Worm (Caenorhabditis elegans) whole organism, early embryonic: ENCODE results near the gene F46B3.23.

Experiments
- B0310.2 ChIP-seq: sonication (generic microtip); optimal IDR thresholded peaks from 2 replicates; lab custom pipeline; 2016; ENCODE audit warnings: mild to moderate bottlenecking, missing genetic modification characterization, missing compliant biosample characterization
- F13C5.2 ChIP-seq: sonication (generic microtip); optimal IDR thresholded peaks from 2 replicates; lab custom pipeline; 2017; ENCODE audit warnings: mild to moderate bottlenecking, missing genetic modification characterization, inconsistent platforms, missing compliant biosample characterization
- aly-1 ChIP-seq: sonication (generic microtip); optimal IDR thresholded peaks from 2 replicates; lab custom pipeline; 2016; ENCODE audit warnings: missing genetic modification characterization, missing compliant biosample characterization
- ama-1 ChIP-seq: fragments of 150-350 bp; optimal IDR thresholded peaks from 2 replicates; lab custom pipeline; 2014
- ceh-13 ChIP-seq: fragments of 200-800 bp; sonication (Bioruptor generic); optimal IDR thresholded peaks from 2 replicates; lab custom pipeline; 2018; ENCODE audit warnings: mild to moderate bottlenecking, missing genetic modification characterization, missing compliant biosample characterization
- ceh-36 ChIP-seq: sonication (generic microtip); optimal IDR thresholded peaks from 2 replicates; lab custom pipeline; 2016; ENCODE audit warnings: missing genetic modification characterization, inconsistent platforms, missing compliant biosample characterization
- ets-7 ChIP-seq: sonication (generic microtip); optimal IDR thresholded peaks from 2 replicates; lab custom pipeline; 2016; ENCODE audit warnings: missing genotype, missing genetic modification characterization, missing compliant biosample characterization
- flt-1 ChIP-seq: fragments of 200-800 bp; sonication (Bioruptor generic); IDR thresholded peaks from 2 replicates; pipeline ENCODE4 v1.3.6; 2022; ENCODE audit warnings: missing genetic modification characterization, missing compliant biosample characterization
- hmbx-1 ChIP-seq: sonication (generic microtip); optimal IDR thresholded peaks from 2 replicates; lab custom pipeline; 2016; ENCODE audit warnings: mild to moderate bottlenecking, missing genetic modification characterization, missing compliant biosample characterization
- hmg-4 ChIP-seq: fragments of 200-800 bp; sonication (Bioruptor generic); optimal IDR thresholded peaks from 2 replicates; lab custom pipeline; 2018; ENCODE audit warnings: mild to moderate bottlenecking, missing genetic modification characterization, missing compliant biosample characterization
- hnd-1 ChIP-seq: sonication (generic microtip); optimal IDR thresholded peaks from 2 replicates; lab custom pipeline; 2016; ENCODE audit warnings: missing genetic modification characterization, missing compliant biosample characterization
- pes-1 ChIP-seq: fragments of 200-800 bp; sonication (Bioruptor generic); IDR thresholded peaks from 2 replicates; pipeline ENCODE4 v1.3.6; 2022; ENCODE audit warnings: missing genetic modification reagents, missing genetic modification characterization, missing compliant biosample characterization
- scrt-1 ChIP-seq: fragments of 200-800 bp; sonication (Bioruptor generic); IDR thresholded peaks from 2 replicates; pipeline ENCODE4 v1.3.6; 2022; ENCODE audit warnings: missing genetic modification characterization, missing compliant biosample characterization
- sea-1 ChIP-seq: fragments of 200-800 bp; sonication (Bioruptor generic); conservative IDR thresholded peaks from 2 replicates; pipeline ENCODE4 v1.3.6; 2022; ENCODE audit warnings: missing genetic modification characterization, missing compliant biosample characterization
- tbx-11 ChIP-seq: fragments of 200-800 bp; sonication (Bioruptor generic); IDR thresholded peaks from 2 replicates; pipeline ENCODE4 v1.3.6; 2022; ENCODE audit warnings: missing genetic modification characterization, missing compliant biosample characterization
- tbx-37 ChIP-seq: fragments of 200-800 bp; sonication (Bioruptor generic); conservative IDR thresholded peaks from 2 replicates; pipeline ENCODE4 v1.3.6; 2022; ENCODE audit warnings: missing genetic modification reagents, missing genetic modification characterization, missing compliant biosample characterization
- tra-4 ChIP-seq: sonication (generic microtip); optimal IDR thresholded peaks from 2 replicates; lab custom pipeline; 2017; ENCODE audit warnings: missing genetic modification characterization, missing compliant biosample characterization

F46B3.23 gene

ce11 chrV:20625260-20625659, 18.7 kb upstream of the F46B3.23 start:
- TF ChIP-seq tbx-11 (no peak), tra-4 (no peak), F13C5.2 (tag; lab: Kevin White, UChicago) (no peak)

DNA sequence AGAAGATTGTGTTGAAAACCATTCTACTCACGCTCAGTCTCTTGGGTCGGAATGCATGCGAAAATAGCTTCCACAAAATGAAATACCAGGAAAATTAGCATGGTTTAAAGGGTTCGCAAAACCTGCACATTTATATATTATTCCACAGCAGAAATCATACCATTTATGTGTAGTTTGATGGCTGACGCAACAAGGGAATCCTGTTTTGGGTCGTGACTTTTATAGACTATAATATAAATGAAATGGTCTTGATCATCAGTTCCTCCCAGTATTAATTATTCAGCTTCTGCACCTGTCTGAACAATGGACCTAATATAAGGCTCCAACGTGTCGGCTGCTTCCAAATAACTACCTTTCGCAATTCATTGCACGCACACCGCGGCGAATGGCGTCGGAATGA, 16.5 kb upstream of the F46B3.23 start, which contains the start of gene F46B3.8:
F46B3.8 (minus strand) TSS at position 101 of the 400 bp plus-strand sequence.
- no peak for TF ChIP-seq tbx-11
- no peak for TF ChIP-seq aly-1 (tag; lab: Kevin White, UChicago)
- no peak for TF ChIP-seq flt-1 (GFP tag; lab: Robert Waterston, UW)
- TF ChIP-seq F13C5.2 (tag; lab: Kevin White, UChicago), result no peak

ce11 chrV:20618632-20619031, 12.1 kb upstream of the F46B3.23 start, which contains the start of gene F46B3.7:
Gene F46B3.7, minus strand, starts transcription at chrV:20618732.
- TF ChIP-seq flt-1 (GFP tag; lab: Robert Waterston, UW) (no peak), tra-4 (no peak), F13C5.2 (tag; lab: Kevin White, UChicago) (no peak), sea-1 (GFP tag; lab: Robert Waterston, UW) (no peak), tbx-11 (no peak), pes-1 (no peak), ceh-36 (tag; lab: Kevin White, UChicago) (no peak), tbx-37 (GFP tag; lab: Robert Waterston, UW) (no peak), hnd-1 (no peak), hmg-4 (GFP tag; lab: Kevin White, UChicago) (no peak), B0310.2 (no peak), scrt-1 (GFP tag; lab: Robert Waterston, UW) (no peak), hmbx-1 (tag; lab: Kevin White, UChicago) (no peak), ama-1 (lab: Kevin White, UChicago) (no peak), aly-1 (tag; lab: Kevin White, UChicago) (no peak), ceh-13 (no peak), ets-7 (no peak)

DNA sequence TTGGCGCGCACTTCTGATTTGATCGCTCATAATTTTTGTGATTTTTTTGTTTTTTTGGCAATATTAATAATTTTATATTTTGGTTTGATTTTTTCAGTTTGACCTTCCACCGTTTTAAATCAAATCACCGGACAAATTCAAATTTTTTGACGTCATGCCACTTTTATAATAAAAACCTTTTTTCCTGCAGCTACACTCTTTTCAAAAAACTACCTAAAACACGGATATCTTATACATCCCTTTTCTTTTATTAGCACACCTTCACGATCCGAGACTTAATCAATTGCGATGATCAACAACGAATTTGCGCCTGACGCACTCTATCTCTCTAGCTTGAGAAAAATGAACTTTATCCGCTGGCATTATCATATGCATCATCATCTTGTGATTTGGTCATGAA, 3.0 kb upstream of the F46B3.23 start, which contains the start of gene grd-2:
grd-2 (plus strand) TSS at position 301 of the 400 bp plus-strand sequence.
- TF ChIP-seq hmbx-1 (tag; lab: Kevin White, UChicago), result no peak
- no peak for TF ChIP-seq aly-1 (tag; lab: Kevin White, UChicago)
- TF ChIP-seq pes-1, result no peak
- TF ChIP-seq tbx-11, result no peak
- TF ChIP-seq ceh-13, result no peak
- no peak for TF ChIP-seq ama-1 (lab: Kevin White, UChicago)
- no peak for TF ChIP-seq hnd-1

- TF ChIP-seq ceh-36 (tag; lab: Kevin White, UChicago) (no peak), sea-1 (GFP tag; lab: Robert Waterston, UW) (no peak), hmbx-1 (tag; lab: Kevin White, UChicago) (no peak), flt-1 (GFP tag; lab: Robert Waterston, UW) (no peak), F13C5.2 (tag; lab: Kevin White, UChicago) (no peak), tra-4 (no peak), tbx-11 (no peak), aly-1 (tag; lab: Kevin White, UChicago) (no peak)
Observed at ce11 chrV:20608688-20609087, 2.2 kb upstream of the F46B3.23 start, which contains the start of gene ttr-12. Gene ttr-12, minus strand, starts transcription at chrV:20608788.

- TF ChIP-seq pes-1 (peak; percentile 36; the same call in 1 of the 2 replicates), hmbx-1 (tag; lab: Kevin White, UChicago) (no peak)
Observed at ce11 chrV:20604606-20605155, 1.8 kb downstream of the F46B3.23 start, which contains the start of gene ttr-57. Gene ttr-57, plus strand, starts transcription at chrV:20605105.

ce11 chrV:20603014-20603413, 3.5 kb downstream of the F46B3.23 start, which contains the start of gene ttr-11:
Gene ttr-11, plus strand, starts transcription at chrV:20603314.
- TF ChIP-seq hmg-4 (GFP tag; lab: Kevin White, UChicago) (no peak), tra-4 (no peak), ceh-13 (no peak), B0310.2 (no peak), ets-7 (no peak), ama-1 (lab: Kevin White, UChicago) (no peak), tbx-37 (GFP tag; lab: Robert Waterston, UW) (no peak), sea-1 (GFP tag; lab: Robert Waterston, UW) (no peak), ceh-36 (tag; lab: Kevin White, UChicago) (no peak), aly-1 (tag; lab: Kevin White, UChicago) (no peak), hmbx-1 (tag; lab: Kevin White, UChicago) (no peak), tbx-11 (no peak), pes-1 (no peak), F13C5.2 (tag; lab: Kevin White, UChicago) (no peak), scrt-1 (GFP tag; lab: Robert Waterston, UW) (no peak), hnd-1 (no peak), flt-1 (GFP tag; lab: Robert Waterston, UW) (no peak)

- TF ChIP-seq tbx-37 (GFP tag; lab: Robert Waterston, UW), result no peak
- TF ChIP-seq scrt-1 (GFP tag; lab: Robert Waterston, UW), result no peak
- TF ChIP-seq hnd-1, result no peak
- no peak for TF ChIP-seq ama-1 (lab: Kevin White, UChicago)
- no peak for TF ChIP-seq ceh-36 (tag; lab: Kevin White, UChicago)
- no peak for TF ChIP-seq ceh-13
- no peak for TF ChIP-seq pes-1
- no peak for TF ChIP-seq sea-1 (GFP tag; lab: Robert Waterston, UW)
- no peak for TF ChIP-seq F13C5.2 (tag; lab: Kevin White, UChicago)
- TF ChIP-seq B0310.2, result no peak
- no peak for TF ChIP-seq tra-4
- no peak for TF ChIP-seq hmbx-1 (tag; lab: Kevin White, UChicago)
- TF ChIP-seq ets-7, result no peak
- TF ChIP-seq hmg-4 (GFP tag; lab: Kevin White, UChicago), result no peak
Observed at ce11 chrV:20600704-20601103, 5.8 kb downstream of the F46B3.23 start.
